Fruit fly (Drosophila melanogaster) whole organism, embryonic: ENCODE results near the gene CG7601.
A peak's percentile ranks its signal among the peaks of the same experiment; 100 is the strongest.

Source experiments
- CG11504 ChIP-seq: fragments of 200-800 bp; sonication (Bioruptor generic); optimal IDR thresholded peaks from 3 replicates; lab custom pipeline; 2019; ENCODE audit warnings: missing biosample characterization, mild to moderate bottlenecking, missing genetic modification characterization, moderate library complexity
- CG11723 ChIP-seq: fragments of 200-800 bp; sonication (Bioruptor generic); optimal IDR thresholded peaks from 2 replicates; lab custom pipeline; 2017; ENCODE audit warnings: missing biosample characterization, mild to moderate bottlenecking, missing genetic modification characterization
- CG12219 ChIP-seq: fragments of 200-800 bp; sonication (Bioruptor generic); optimal IDR thresholded peaks from 3 replicates; lab custom pipeline; 2018; ENCODE audit warnings: missing biosample characterization, mild to moderate bottlenecking, missing genetic modification characterization
- CG15011 ChIP-seq: fragments of 200-800 bp; sonication (Bioruptor generic); optimal IDR thresholded peaks from 3 replicates; lab custom pipeline; 2018; ENCODE audit warnings: missing biosample characterization, mild to moderate bottlenecking, missing genetic modification characterization
- CG1602 ChIP-seq: fragments of 200-800 bp; sonication (Bioruptor generic); optimal IDR thresholded peaks from 3 replicates; lab custom pipeline; 2016; ENCODE audit warnings: missing biosample characterization, missing genetic modification characterization
- CG18262 ChIP-seq: fragments of 200-800 bp; optimal IDR thresholded peaks from 3 replicates; lab custom pipeline; 2019; ENCODE audit warnings: missing biosample characterization, mild to moderate bottlenecking, missing genetic modification characterization, moderate library complexity
- CG18599 ChIP-seq: fragments of 200-800 bp; sonication (Bioruptor generic); optimal IDR thresholded peaks from 3 replicates; lab custom pipeline; 2017; ENCODE audit warnings: missing biosample characterization, missing genetic modification characterization, mild to moderate bottlenecking, moderate library complexity, missing genetic modification reagents
- CG2875 ChIP-seq: fragments of 200-800 bp; sonication (Bioruptor generic); optimal IDR thresholded peaks from 2 replicates; lab custom pipeline; 2017; ENCODE audit warnings: missing biosample characterization, mild to moderate bottlenecking, missing genetic modification characterization, missing genetic modification reagents
- CG30020 ChIP-seq: fragments of 200-800 bp; optimal IDR thresholded peaks from 2 replicates; lab custom pipeline; 2019; ENCODE audit warnings: missing biosample characterization, mild to moderate bottlenecking, missing genetic modification characterization, moderate library complexity
- CG31365 ChIP-seq: fragments of 200-800 bp; sonication (Bioruptor generic); optimal IDR thresholded peaks from 2 replicates; lab custom pipeline; 2018; ENCODE audit warnings: missing biosample characterization, mild to moderate bottlenecking, missing genetic modification characterization
- CG3407 ChIP-seq: fragments of 200-800 bp; sonication (Bioruptor generic); optimal IDR thresholded peaks from 2 replicates; lab custom pipeline; 2018; ENCODE audit warnings: missing biosample characterization, mild to moderate bottlenecking, missing genetic modification characterization
- CG3726 ChIP-seq: fragments of 200-800 bp; sonication (Bioruptor generic); IDR thresholded peaks from 3 replicates; pipeline ENCODE4, ENCODE4 v1.3.6; 2022; ENCODE audit warnings: missing biosample characterization, missing genetic modification characterization
- CG5953 ChIP-seq: fragments of 200-800 bp; sonication (Bioruptor generic); IDR thresholded peaks from 2 replicates; pipeline ENCODE4 v1.3.6; 2022; ENCODE audit warnings: missing biosample characterization, missing genetic modification characterization
- CG7928 ChIP-seq: fragments of 200-800 bp; sonication (Bioruptor generic); optimal IDR thresholded peaks from 2 replicates; lab custom pipeline; 2017; ENCODE audit warnings: missing biosample characterization, mild to moderate bottlenecking, missing genetic modification characterization
- CG8290 ChIP-seq, 3 experiments: fragments of 200-800 bp; sonication (Bioruptor generic); optimal IDR thresholded peaks; 2 replicates each; lab custom pipeline; 2016 to 2019; ENCODE audit warnings: missing biosample characterization in 3 of 3, missing genetic modification characterization in 3 of 3, mild to moderate bottlenecking in 2 of 3, moderate library complexity in 1 of 3
- CG8478 ChIP-seq: fragments of >200 bp; optimal IDR thresholded peaks from 2 replicates; lab custom pipeline; 2018
- CG9437 ChIP-seq: fragments of 200-800 bp; sonication (Bioruptor generic); optimal IDR thresholded peaks from 2 replicates; lab custom pipeline; 2018; ENCODE audit warnings: missing biosample characterization, mild to moderate bottlenecking, missing genetic modification characterization
- CG9932 ChIP-seq: fragments of 200-800 bp; sonication (Bioruptor generic); IDR thresholded peaks from 2 replicates; pipeline ENCODE4 v1.3.6; 2022; ENCODE audit warnings: missing biosample characterization, missing genetic modification characterization
- CoRest ChIP-seq: fragments of 200-800 bp; sonication (Bioruptor generic); optimal IDR thresholded peaks from 3 replicates; lab custom pipeline; 2018; ENCODE audit warnings: missing biosample characterization, mild to moderate bottlenecking, missing genetic modification characterization, moderate library complexity
- Drgx ChIP-seq: fragments of 200-800 bp; sonication (Bioruptor generic); IDR thresholded peaks from 2 replicates; pipeline ENCODE4 v1.3.6; 2022; ENCODE audit warnings: missing biosample characterization, missing genetic modification characterization
- Fer1 ChIP-seq: fragments of 200-800 bp; sonication (Bioruptor generic); optimal IDR thresholded peaks from 2 replicates; lab custom pipeline; 2017; ENCODE audit warnings: missing biosample characterization, mild to moderate bottlenecking, missing genetic modification characterization
- GATAe ChIP-seq: fragments of 200-800 bp; sonication (Bioruptor generic); conservative IDR thresholded peaks from 2 replicates; pipeline ENCODE4 v1.3.6; 2022; ENCODE audit warnings: missing biosample characterization, missing genetic modification characterization
- H15 ChIP-seq: fragments of 200-800 bp; sonication (Bioruptor generic); IDR thresholded peaks from 3 replicates; pipeline ENCODE4 v1.3.6; 2022; ENCODE audit warnings: missing biosample characterization, missing genetic modification characterization
- Nf-YB ChIP-seq: fragments of 200-800 bp; sonication (Bioruptor generic); optimal IDR thresholded peaks from 3 replicates; lab custom pipeline; 2019; ENCODE audit warnings: missing biosample characterization, mild to moderate bottlenecking, missing genetic modification characterization, moderate library complexity
- Pdp1 ChIP-seq, 2 experiments: fragments of 200-800 bp; sonication (Bioruptor generic); optimal IDR thresholded peaks; 3 replicates each; lab custom pipeline; 2016; ENCODE audit warnings: missing biosample characterization in 2 of 2, missing genetic modification characterization in 2 of 2, mild to moderate bottlenecking in 1 of 2, moderate library complexity in 1 of 2
- Ptx1 ChIP-seq: fragments of 200-800 bp; sonication (Bioruptor generic); IDR thresholded peaks from 2 replicates; pipeline ENCODE4 v1.3.6; 2022; ENCODE audit warnings: missing biosample characterization, missing genetic modification characterization
- Side ChIP-seq: fragments of 200-800 bp; sonication (Bioruptor generic); optimal IDR thresholded peaks from 2 replicates; lab custom pipeline; 2016; ENCODE audit warnings: missing biosample characterization, missing genetic modification characterization
- Six4 ChIP-seq: fragments of 200-800 bp; sonication (Bioruptor generic); optimal IDR thresholded peaks from 2 replicates; lab custom pipeline; 2016; ENCODE audit warnings: missing biosample characterization, missing genetic modification characterization
- Sox102F ChIP-seq: fragments of 200-800 bp; sonication (Bioruptor generic); optimal IDR thresholded peaks from 2 replicates; lab custom pipeline; 2018; ENCODE audit warnings: missing biosample characterization, mild to moderate bottlenecking, missing genetic modification characterization, moderate library complexity
- Sry-δ ChIP-seq: fragments of 200-800 bp; sonication (Bioruptor generic); optimal IDR thresholded peaks from 2 replicates; lab custom pipeline; 2016; ENCODE audit warnings: missing biosample characterization, missing genetic modification characterization
- Xbp1 ChIP-seq: fragments of 200-800 bp; sonication (Bioruptor generic); optimal IDR thresholded peaks from 3 replicates; lab custom pipeline; 2016; ENCODE audit warnings: missing biosample characterization, mild to moderate bottlenecking, missing genetic modification characterization
- bbx ChIP-seq: fragments of 200-800 bp; sonication (Bioruptor generic); IDR thresholded peaks from 2 replicates; pipeline ENCODE4 v1.3.6; 2022; ENCODE audit warnings: missing biosample characterization, missing genetic modification characterization; ENCODE audit not compliant: partially characterized antibody
- danr ChIP-seq: fragments of 200-800 bp; sonication (Bioruptor generic); IDR thresholded peaks from 2 replicates; pipeline ENCODE4 v1.3.6; 2022; ENCODE audit warnings: missing biosample characterization, missing genetic modification characterization
- dimm ChIP-seq: fragments of 200-800 bp; sonication (Bioruptor generic); IDR thresholded peaks from 2 replicates; pipeline ENCODE4 v1.3.6; 2022; ENCODE audit warnings: missing biosample characterization, missing genetic modification characterization
- dmrt11E ChIP-seq: fragments of 200-800 bp; sonication (Bioruptor generic); optimal IDR thresholded peaks from 3 replicates; lab custom pipeline; 2018; ENCODE audit warnings: missing biosample characterization, mild to moderate bottlenecking, missing genetic modification characterization, moderate library complexity
- dpn ChIP-seq, 2 experiments: fragments of 200-800 bp; sonication (Bioruptor generic); optimal IDR thresholded peaks; 3 replicates each; lab custom pipeline; 2016; ENCODE audit warnings: missing biosample characterization in 2 of 2, missing genetic modification characterization in 2 of 2
- fd3F ChIP-seq: fragments of 200-800 bp; sonication (Bioruptor generic); optimal IDR thresholded peaks from 2 replicates; lab custom pipeline; 2018; ENCODE audit warnings: missing biosample characterization, mild to moderate bottlenecking, missing genetic modification characterization, moderate library complexity
- fu2 ChIP-seq: fragments of 200-800 bp; sonication (Bioruptor generic); optimal IDR thresholded peaks from 2 replicates; lab custom pipeline; 2016; ENCODE audit warnings: missing biosample characterization, missing genetic modification characterization
- gro ChIP-seq: fragments of 200-800 bp; sonication (Bioruptor generic); optimal IDR thresholded peaks from 2 replicates; lab custom pipeline; 2016; ENCODE audit warnings: missing biosample characterization, missing genetic modification characterization
- gsb ChIP-seq: fragments of 200-800 bp; sonication (Bioruptor generic); IDR thresholded peaks from 2 replicates; pipeline ENCODE4 v1.3.6; 2022; ENCODE audit warnings: missing biosample characterization, missing genetic modification characterization
- gsb-n ChIP-seq: fragments of 200-800 bp; sonication (Bioruptor generic); optimal IDR thresholded peaks from 3 replicates; lab custom pipeline; 2018; ENCODE audit warnings: missing biosample characterization, mild to moderate bottlenecking, missing genetic modification characterization
- hb ChIP-seq: fragments of 200-800 bp; sonication (Bioruptor generic); IDR thresholded peaks from 3 replicates; pipeline ENCODE4 v1.3.6; 2022; ENCODE audit warnings: missing biosample characterization, missing genetic modification characterization; ENCODE audit not compliant: partially characterized antibody
- inv ChIP-seq: fragments of 200-800 bp; sonication (Bioruptor generic); IDR thresholded peaks from 2 replicates; pipeline ENCODE4 v1.3.6; 2022; ENCODE audit warnings: missing biosample characterization, missing genetic modification characterization; ENCODE audit not compliant: partially characterized antibody
- mam ChIP-seq: fragments of 200-800 bp; sonication (Bioruptor generic); optimal IDR thresholded peaks from 3 replicates; lab custom pipeline; 2016; ENCODE audit warnings: missing biosample characterization, missing genetic modification characterization
- mirr ChIP-seq: fragments of 200-800 bp; sonication (Bioruptor generic); optimal IDR thresholded peaks from 3 replicates; lab custom pipeline; 2018; ENCODE audit warnings: missing biosample characterization, mild to moderate bottlenecking, missing genetic modification characterization
- pan ChIP-seq, 4 experiments: fragments of >200 bp in 3 of 4; fragments of 200-800 bp in 1 of 4; sonication (Bioruptor generic) in 1 of 4; optimal IDR thresholded peaks in 3 of 4; IDR thresholded peaks in 1 of 4; 2 replicates each; pipeline versions ENCODE4 v1.3.6 to Lab custom; 2017 to 2022; ENCODE audit warnings: missing biosample characterization in 2 of 4, missing genetic modification characterization in 2 of 4, mixed read lengths in 1 of 4
- ranshi ChIP-seq: fragments of 200-800 bp; sonication (Bioruptor generic); IDR thresholded peaks from 2 replicates; pipeline ENCODE4 v1.3.6; 2022; ENCODE audit warnings: missing biosample characterization, missing genetic modification characterization
- shn ChIP-seq: fragments of 200-800 bp; sonication (Bioruptor generic); optimal IDR thresholded peaks from 3 replicates; lab custom pipeline; 2016; ENCODE audit warnings: missing biosample characterization, missing genetic modification characterization

The CG7601 gene

dm6 chr3R:29757226-29757625, 20.7 kb upstream of the CG7601 start (continued):
- TF ChIP-seq CG11504 (tag; lab: Kevin White, UChicago) (peak; percentile 27), Six4 (GFP tag; lab: Kevin White, UChicago) (no peak), Sry-δ (no peak), dmrt11E (tag; lab: Kevin White, UChicago) (no peak), shn (GFP tag; lab: Kevin White, UChicago) (no peak), Sox102F (GFP tag; lab: Kevin White, UChicago) (peak; percentile 37), CG9437 (no peak), CG18599 (GFP tag; lab: Kevin White, UChicago) (peak; percentile 27), CG1602 (GFP tag; lab: Kevin White, UChicago) (no peak), Fer1 (peak; percentile 7), Pdp1 (GFP tag; optimal IDR thresholded peaks at IDR 0.05; lab: Kevin White, UChicago) (peak in 1 of 2 experiments; percentile 2), CG3726 (GFP tag; lab: Robert Waterston, UW) (0 out of 3 replicates have a peak, but pooled peaks have one; percentile 30), fu2 (no peak), mirr (peak; percentile 59), CG30020 (tag; lab: Kevin White, UChicago) (no peak), Xbp1 (no peak), CG18262 (no peak)

dm6 chr3R:29756153-29756552, 19.6 kb upstream of the CG7601 start:
- TF ChIP-seq Drgx (GFP tag; lab: Robert Waterston, UW) (peak; percentile 13; the same call in 1 of the 2 replicates), CoRest (no peak)

dm6 chr3R:29755248-29755647, 18.7 kb upstream of the CG7601 start:
- TF ChIP-seq CG2875 (GFP tag; lab: Kevin White, UChicago) (no peak), CG15011 (GFP tag; lab: Kevin White, UChicago) (no peak), CG8478 (lab: Kevin White, UChicago) (no peak), CG7928 (GFP tag; lab: Kevin White, UChicago) (no peak), CG8290 (GFP tag; optimal IDR thresholded peaks at IDR 0.05; lab: Kevin White, UChicago) (no peak), CG8290 (tag; optimal IDR thresholded peaks at IDR 0.05; lab: Kevin White, UChicago) (no peak), CG5953 (GFP tag; lab: Robert Waterston, UW) (0 out of 2 replicates have a peak, but pooled peaks have one; percentile 9), pan (optimal IDR thresholded peaks at IDR 0.05; lab: Kevin White, UChicago) (no peak), pan (GFP tag; optimal IDR thresholded peaks at IDR 0.05 in 1 of 2, IDR thresholded peaks at IDR 0.05 in 1 of 2) (peak in 1 of 2 experiments; percentile 59), dpn (GFP tag; optimal IDR thresholded peaks at IDR 0.05; lab: Kevin White, UChicago) (peak in 1 of 2 experiments; percentile 21), CG12219 (no peak), CG3407 (GFP tag; lab: Kevin White, UChicago) (no peak), dimm (GFP tag; lab: Robert Waterston, UW) (no peak), H15 (GFP tag; lab: Robert Waterston, UW) (peak; percentile 53; the same call in 1 of the 3 replicates), CG9932 (no peak), fd3F (no peak), Nf-YB (GFP tag; lab: Kevin White, UChicago) (no peak), bbx (GFP tag; lab: Robert Waterston, UW) (no peak), hb (no peak), mam (GFP tag; lab: Kevin White, UChicago) (no peak), ranshi (GFP tag; lab: Robert Waterston, UW) (no peak), GATAe (GFP tag; lab: Robert Waterston, UW) (no peak), Ptx1 (GFP tag; lab: Robert Waterston, UW) (peak; percentile 23; the same call in 1 of the 2 replicates), Side (GFP tag; lab: Kevin White, UChicago) (no peak), inv (no peak), CG11723 (GFP tag; lab: Kevin White, UChicago) (no peak), gsb-n (no peak), gro (GFP tag; lab: Kevin White, UChicago) (no peak), CG31365 (no peak), gsb (GFP tag; lab: Robert Waterston, UW) (no peak), danr (GFP tag; lab: Robert Waterston, UW) (no peak)
